Fruit fly (Drosophila melanogaster) whole organism, prepupa: ENCODE data around the gene CG6418.

Source experiments
- Blimp-1 ChIP-seq: fragments of 200-800 bp; sonication (Bioruptor generic); optimal IDR thresholded peaks from 3 replicates; lab custom pipeline; 2017; ENCODE audit warnings: missing biosample characterization, missing genetic modification characterization, mild to moderate bottlenecking, moderate library complexity, missing genetic modification reagents
- CG10631 ChIP-seq: fragments of 200-800 bp; sonication (Bioruptor generic); optimal IDR thresholded peaks from 2 replicates; lab custom pipeline; 2016; ENCODE audit warnings: missing biosample characterization, missing genetic modification characterization
- CG11294 ChIP-seq: fragments of 200-800 bp; sonication (Bioruptor generic); IDR thresholded peaks from 2 replicates; pipeline ENCODE4 v1.3.6; 2022; ENCODE audit warnings: missing biosample characterization, missing genetic modification characterization
- CG11902 ChIP-seq: fragments of 200-800 bp; sonication (Bioruptor generic); optimal IDR thresholded peaks from 3 replicates; lab custom pipeline; 2016; ENCODE audit warnings: missing biosample characterization, missing genetic modification characterization
- CG1621 ChIP-seq: fragments of 200-800 bp; sonication (Bioruptor generic); optimal IDR thresholded peaks from 3 replicates; lab custom pipeline; 2018; ENCODE audit warnings: missing biosample characterization, mild to moderate bottlenecking, missing genetic modification characterization
- CG16779 ChIP-seq: fragments of 200-800 bp; sonication (Bioruptor generic); optimal IDR thresholded peaks from 3 replicates; lab custom pipeline; 2017; ENCODE audit warnings: missing biosample characterization, mild to moderate bottlenecking, missing genetic modification characterization
- CG3032 ChIP-seq: fragments of 200-800 bp; optimal IDR thresholded peaks from 2 replicates; lab custom pipeline; 2019; ENCODE audit warnings: missing biosample characterization, mild to moderate bottlenecking, missing genetic modification characterization, moderate library complexity
- CG31627 ChIP-seq: fragments of 200-800 bp; sonication (Bioruptor generic); optimal IDR thresholded peaks from 3 replicates; lab custom pipeline; 2016; ENCODE audit warnings: missing biosample characterization, missing genetic modification characterization
- CG32006 ChIP-seq: fragments of 200-800 bp; sonication (Bioruptor generic); optimal IDR thresholded peaks from 3 replicates; lab custom pipeline; 2017; ENCODE audit warnings: missing biosample characterization, mild to moderate bottlenecking, missing genetic modification characterization
- CG34406 ChIP-seq: fragments of 200-800 bp; sonication (Bioruptor generic); optimal IDR thresholded peaks from 3 replicates; lab custom pipeline; 2016; ENCODE audit warnings: missing biosample characterization, missing genetic modification characterization
- CG3919 ChIP-seq: fragments of 200-800 bp; sonication (Bioruptor generic); optimal IDR thresholded peaks from 3 replicates; lab custom pipeline; 2016; ENCODE audit warnings: missing biosample characterization, missing genetic modification characterization
- CG4318 ChIP-seq: fragments of 200-800 bp; sonication (Bioruptor generic); optimal IDR thresholded peaks from 3 replicates; lab custom pipeline; 2017; ENCODE audit warnings: missing biosample characterization, mild to moderate bottlenecking, missing genetic modification characterization
- CG6163 ChIP-seq: fragments of 200-800 bp; sonication (Bioruptor generic); IDR thresholded peaks from 3 replicates; pipeline ENCODE4 v1.3.6; 2022; ENCODE audit warnings: missing biosample characterization, missing genetic modification characterization
- CG6276 ChIP-seq: fragments of 200-800 bp; sonication (Bioruptor generic); optimal IDR thresholded peaks from 2 replicates; lab custom pipeline; 2017; ENCODE audit warnings: missing biosample characterization, mild to moderate bottlenecking, missing genetic modification characterization
- CG6792 ChIP-seq: fragments of 200-800 bp; sonication (Bioruptor generic); optimal IDR thresholded peaks from 3 replicates; lab custom pipeline; 2016; ENCODE audit warnings: missing biosample characterization, missing genetic modification characterization
- CG6808 ChIP-seq: fragments of 200-800 bp; sonication (Bioruptor generic); optimal IDR thresholded peaks from 3 replicates; lab custom pipeline; 2017; ENCODE audit warnings: missing biosample characterization, missing genetic modification characterization, mild to moderate bottlenecking, moderate library complexity, missing genetic modification reagents
- CG8319 ChIP-seq: fragments of 200-800 bp; sonication (Bioruptor generic); optimal IDR thresholded peaks from 3 replicates; lab custom pipeline; 2016; ENCODE audit warnings: missing biosample characterization, missing genetic modification characterization
- CG9139 ChIP-seq: fragments of 200-800 bp; sonication (Bioruptor generic); optimal IDR thresholded peaks from 3 replicates; lab custom pipeline; 2017; ENCODE audit warnings: missing biosample characterization, mild to moderate bottlenecking, missing genetic modification characterization
- Eip75B ChIP-seq: fragments of 200-800 bp; sonication (Bioruptor generic); optimal IDR thresholded peaks from 3 replicates; lab custom pipeline; 2016; ENCODE audit warnings: missing biosample characterization, missing genetic modification characterization
- Eip78C ChIP-seq: fragments of 200-800 bp; sonication (Bioruptor generic); peaks from one replicate; lab custom pipeline; 2016; ENCODE audit warnings: missing biosample characterization, missing genetic modification characterization
- Ets21C ChIP-seq: fragments of 200-800 bp; sonication (Bioruptor generic); optimal IDR thresholded peaks from 3 replicates; lab custom pipeline; 2016; ENCODE audit warnings: missing biosample characterization, missing genetic modification characterization
- Gug ChIP-seq: fragments of 200-800 bp; sonication (Bioruptor generic); IDR thresholded peaks from 2 replicates; pipeline ENCODE4 v1.3.6; 2022; ENCODE audit warnings: missing biosample characterization, missing genetic modification characterization
- Hr38 ChIP-seq: sonication (Bioruptor generic); optimal IDR thresholded peaks from 2 replicates; lab custom pipeline; 2016; ENCODE audit warnings: missing biosample characterization, missing genetic modification characterization
- Lpt ChIP-seq: fragments of 200-800 bp; sonication (Bioruptor generic); optimal IDR thresholded peaks from 3 replicates; lab custom pipeline; 2016; ENCODE audit warnings: missing biosample characterization, missing genetic modification characterization
- OdsH ChIP-seq: fragments of 200-800 bp; sonication (Bioruptor generic); optimal IDR thresholded peaks from 3 replicates; lab custom pipeline; 2016; ENCODE audit warnings: missing biosample characterization, missing genetic modification characterization
- Smox ChIP-seq: fragments of 200-800 bp; sonication (Bioruptor generic); optimal IDR thresholded peaks from 3 replicates; lab custom pipeline; 2016; ENCODE audit warnings: missing biosample characterization, missing genetic modification characterization
- Sox14 ChIP-seq: fragments of 200-800 bp; sonication (Bioruptor generic); optimal IDR thresholded peaks from 3 replicates; lab custom pipeline; 2016; ENCODE audit warnings: missing biosample characterization, missing genetic modification characterization
- Sox15 ChIP-seq: fragments of 200-800 bp; sonication (Bioruptor generic); optimal IDR thresholded peaks from 3 replicates; lab custom pipeline; 2016; ENCODE audit warnings: missing biosample characterization, missing genetic modification characterization
- acj6 ChIP-seq: fragments of 200-800 bp; sonication (Bioruptor generic); optimal IDR thresholded peaks from 3 replicates; lab custom pipeline; 2016; ENCODE audit warnings: missing biosample characterization, missing genetic modification characterization
- cyc ChIP-seq: fragments of 200-800 bp; sonication (Bioruptor generic); optimal IDR thresholded peaks from 3 replicates; lab custom pipeline; 2016; ENCODE audit warnings: missing biosample characterization, missing genetic modification characterization
- dac ChIP-seq: fragments of 200-800 bp; sonication (Bioruptor generic); optimal IDR thresholded peaks from 2 replicates; lab custom pipeline; 2017; ENCODE audit warnings: missing biosample characterization, mild to moderate bottlenecking, missing genetic modification characterization
- dsx ChIP-seq: fragments of 200-800 bp; optimal IDR thresholded peaks from 3 replicates; lab custom pipeline; 2019; ENCODE audit warnings: missing biosample characterization, mild to moderate bottlenecking, missing genetic modification characterization, moderate library complexity; ENCODE audit not compliant: poor library complexity, severe bottlenecking
- fd59A ChIP-seq: fragments of 200-800 bp; sonication (Bioruptor generic); optimal IDR thresholded peaks from 2 replicates; lab custom pipeline; 2017; ENCODE audit warnings: missing biosample characterization, mild to moderate bottlenecking, missing genetic modification characterization, missing genetic modification reagents
- fd85E ChIP-seq: fragments of 200-800 bp; sonication (Bioruptor generic); optimal IDR thresholded peaks from 3 replicates; lab custom pipeline; 2016; ENCODE audit warnings: missing biosample characterization, missing genetic modification characterization
- fkh ChIP-seq: fragments of 200-800 bp; sonication (Bioruptor generic); optimal IDR thresholded peaks from 3 replicates; lab custom pipeline; 2017; ENCODE audit warnings: missing biosample characterization, mild to moderate bottlenecking, missing genetic modification characterization, moderate library complexity
- lz ChIP-seq: fragments of 200-800 bp; sonication (Bioruptor generic); optimal IDR thresholded peaks from 3 replicates; lab custom pipeline; 2016; ENCODE audit warnings: missing biosample characterization, missing genetic modification characterization
- pdm3 ChIP-seq: fragments of 200-800 bp; sonication (Bioruptor generic); optimal IDR thresholded peaks from 3 replicates; lab custom pipeline; 2016; ENCODE audit warnings: missing biosample characterization, missing genetic modification characterization
- spab ChIP-seq: fragments of 200-800 bp; sonication (Bioruptor generic); optimal IDR thresholded peaks from 2 replicates; lab custom pipeline; 2017; ENCODE audit warnings: missing biosample characterization, mild to moderate bottlenecking, missing genetic modification characterization, missing genetic modification reagents
- ss ChIP-seq, 2 experiments: fragments of 200-800 bp; sonication (Bioruptor generic); optimal IDR thresholded peaks; 2 replicates in 1 of 2; 3 replicates in 1 of 2; lab custom pipeline; 2017 to 2018; ENCODE audit warnings: mild to moderate bottlenecking in 2 of 2, missing biosample characterization in 2 of 2, missing genetic modification characterization in 2 of 2, moderate library complexity in 1 of 2
- svp ChIP-seq: fragments of 200-800 bp; sonication (Bioruptor generic); peaks from one replicate; lab custom pipeline; 2016; ENCODE audit warnings: missing biosample characterization, missing genetic modification characterization

The CG6418 gene

dm6 chr3L:10886371-10886770 lies 7.5 kb upstream of the CG6418 start, which contains the start of gene OXA1L:
Gene OXA1L (minus strand): TSS chr3L:10886471.
- TF ChIP-seq pdm3 (GFP tag; lab: Kevin White, UChicago) = no peak
- TF ChIP-seq Lpt (GFP tag; lab: Kevin White, UChicago) = no peak
- TF ChIP-seq CG31627 (GFP tag; lab: Kevin White, UChicago) = no peak
- TF ChIP-seq svp = no peak
- TF ChIP-seq OdsH (GFP tag; lab: Kevin White, UChicago) = no peak
- TF ChIP-seq Blimp-1 = no peak
- no peak for TF ChIP-seq CG16779 (tag; lab: Kevin White, UChicago)

dm6 chr3L:10885711-10886272 lies 7.0 kb upstream of the CG6418 start:
- TF ChIP-seq OdsH (GFP tag; lab: Kevin White, UChicago) (no peak), CG3919 (GFP tag; lab: Kevin White, UChicago) (no peak), Smox (GFP tag; lab: Kevin White, UChicago) (no peak), spab (GFP tag; lab: Kevin White, UChicago) (no peak), CG6808 (GFP tag; lab: Kevin White, UChicago) (no peak), CG1621 (tag; lab: Kevin White, UChicago) (no peak), Eip78C (no peak), fd59A (GFP tag; lab: Kevin White, UChicago) (no peak)

- TF ChIP-seq fkh (peak; percentile 65), ss (GFP tag; optimal IDR thresholded peaks at IDR 0.05; lab: Kevin White, UChicago) (no peak), CG3032 (tag; lab: Kevin White, UChicago) (no peak), cyc (no peak), Hr38 (GFP tag; lab: Kevin White, UChicago) (no peak), acj6 (GFP tag; lab: Kevin White, UChicago) (no peak), Ets21C (GFP tag; lab: Kevin White, UChicago) (no peak)
Observed at dm6 chr3L:10882336-10883040, 3.7 kb upstream of the CG6418 start, which contains the start of the genes CG6409 and galla-2. Gene CG6409 (minus strand): TSS chr3L:10882386. Gene galla-2 (plus strand): TSS chr3L:10882890.

dm6 chr3L:10876036-10876435 lies 2.8 kb downstream of the CG6418 start:
- TF ChIP-seq Eip75B (GFP tag; lab: Kevin White, UChicago) (no peak), CG8319 (GFP tag; lab: Kevin White, UChicago) (no peak), CG6792 (no peak), Sox14 (GFP tag; lab: Kevin White, UChicago) (no peak), CG6163 (GFP tag; lab: Robert Waterston, UW) (no peak), CG4318 (GFP tag; lab: Kevin White, UChicago) (no peak)

dm6 chr3L:10871534-10871933 lies 7.3 kb downstream of the CG6418 start:
- TF ChIP-seq Gug (GFP tag; lab: Robert Waterston, UW) (no peak), CG11294 (no peak), CG32006 (GFP tag; lab: Kevin White, UChicago) (no peak), lz (no peak), CG6792 (no peak), svp (no peak), fd85E (GFP tag; lab: Kevin White, UChicago) (no peak), ss (GFP tag; optimal IDR thresholded peaks at IDR 0.05; lab: Kevin White, UChicago) (no peak), CG1621 (tag; lab: Kevin White, UChicago) (no peak), CG6276 (GFP tag; lab: Kevin White, UChicago) (no peak), dac (no peak), CG11902 (GFP tag; lab: Kevin White, UChicago) (no peak), Eip75B (GFP tag; lab: Kevin White, UChicago) (no peak), Sox15 (no peak), CG10631 (GFP tag; lab: Kevin White, UChicago) (no peak), dsx (GFP tag; lab: Kevin White, UChicago) (no peak), CG9139 (GFP tag; lab: Kevin White, UChicago) (no peak), CG34406 (GFP tag; lab: Kevin White, UChicago) (no peak), CG16779 (tag; lab: Kevin White, UChicago) (no peak)
